Worm (Caenorhabditis elegans) whole organism, midembryonic: ENCODE results near the gene col-13.

Experiments used
- T22C8.4 ChIP-seq: fragments of 200-800 bp; sonication (Bioruptor generic); IDR thresholded peaks from 2 replicates; pipeline ENCODE4 v1.3.6; 2022; ENCODE audit warnings: missing genetic modification characterization, missing compliant biosample characterization
- flt-1 ChIP-seq: fragments of 200-800 bp; sonication (Bioruptor generic); IDR thresholded peaks from 2 replicates; pipeline ENCODE4 v1.3.6; 2022; ENCODE audit warnings: missing genetic modification characterization, missing compliant biosample characterization
- med-1 ChIP-seq: sonication (generic microtip); optimal IDR thresholded peaks from 2 replicates; lab custom pipeline; 2017; ENCODE audit warnings: missing genetic modification characterization, mild to moderate bottlenecking, missing compliant biosample characterization, antibody characterized with exemption, missing genetic modification reagents; ENCODE audit not compliant: insufficient read depth
- ref-1 ChIP-seq: fragments of 200-800 bp; sonication (Bioruptor generic); conservative IDR thresholded peaks from 2 replicates; pipeline ENCODE4 v1.3.6; 2022; ENCODE audit warnings: missing genetic modification reagents, missing genetic modification characterization, missing compliant biosample characterization
- tab-1 ChIP-seq: fragments of 200-800 bp; sonication (Bioruptor generic); IDR thresholded peaks from 2 replicates; pipeline ENCODE4 v1.3.6; 2022; ENCODE audit warnings: missing genetic modification characterization, missing compliant biosample characterization
- ztf-23 ChIP-seq: fragments of 200-800 bp; sonication (Bioruptor generic); IDR thresholded peaks from 2 replicates; pipeline ENCODE4 v1.3.6; 2022; ENCODE audit warnings: missing genetic modification reagents, missing genetic modification characterization, missing compliant biosample characterization

DNA sequence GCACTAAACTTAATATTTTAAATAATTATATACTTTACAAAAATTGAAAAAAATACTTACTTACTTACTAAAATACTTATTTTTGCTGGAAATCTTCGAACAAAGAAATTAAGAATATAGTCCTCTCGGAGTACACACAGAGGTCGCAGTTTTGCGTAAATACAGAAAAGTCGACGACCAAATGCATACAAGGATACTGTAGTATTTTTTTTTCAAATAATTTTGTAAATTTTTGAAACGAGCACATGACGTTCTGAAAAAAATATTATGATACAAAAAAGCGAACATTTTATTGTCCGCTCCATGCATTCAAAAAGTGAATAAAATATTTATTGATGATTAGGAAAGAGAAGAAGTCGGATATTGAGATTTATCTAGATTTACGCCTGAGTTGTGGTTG is 4.6 kb upstream of the col-13 start, which contains the start of gene apc-10:
- TF ChIP-seq T22C8.4 (GFP tag; lab: Robert Waterston, UW), result no peak
- no peak for TF ChIP-seq tab-1 (GFP tag; lab: Robert Waterston, UW)
- no peak for TF ChIP-seq ref-1
- TF ChIP-seq flt-1, result no peak
- no peak for TF ChIP-seq ztf-23
- no peak for TF ChIP-seq med-1 (GFP tag; lab: Kevin White, UChicago)
